Worm (Caenorhabditis elegans) whole organism, young adult: ENCODE results near the gene R05A10.7.
A peak's percentile ranks its signal among the peaks of the same experiment; 100 is the strongest.

Source experiments
- F37B4.10 ChIP-seq: fragments of 200-800 bp; sonication (Bioruptor generic); IDR thresholded peaks from 2 replicates; pipeline ENCODE4 v1.3.6; 2022; ENCODE audit warnings: missing genetic modification characterization, missing compliant biosample characterization
- akir-1 ChIP-seq: fragments of 200-800 bp; sonication (Bioruptor generic); optimal IDR thresholded peaks from 2 replicates; lab custom pipeline; 2018; ENCODE audit warnings: mild to moderate bottlenecking, missing genetic modification characterization, moderate library complexity, missing compliant biosample characterization
- ama-1 ChIP-seq, 3 experiments: fragments of 150-350 bp in 1 of 3; sonication (generic microtip) in 2 of 3; optimal IDR thresholded peaks; 2 replicates each; lab custom pipeline; 2014 to 2018; ENCODE audit warnings: missing biosample characterization in 2 of 3, missing genetic modification characterization in 2 of 3, missing genetic modification reagents in 2 of 3
- dpl-1 ChIP-seq: fragments of 150-350 bp; optimal IDR thresholded peaks from 2 replicates; lab custom pipeline; 2014; ENCODE audit warnings: missing biosample characterization, missing genetic modification reagents, missing genetic modification characterization
- hlh-12 ChIP-seq: sonication (generic microtip); optimal IDR thresholded peaks from 2 replicates; lab custom pipeline; 2016; ENCODE audit warnings: missing genetic modification characterization, missing compliant biosample characterization
- lag-1 ChIP-seq: fragments of 200-800 bp; sonication (Bioruptor generic); IDR thresholded peaks from 2 replicates; pipeline ENCODE4 v1.3.6; 2022; ENCODE audit warnings: missing genetic modification reagents, missing genetic modification characterization, missing compliant biosample characterization
- lir-1 ChIP-seq: fragments of 200-800 bp; sonication (Bioruptor generic); conservative IDR thresholded peaks from 2 replicates; pipeline ENCODE4 v1.3.6; 2022; ENCODE audit warnings: missing genetic modification reagents, missing genetic modification characterization, missing compliant biosample characterization
- lsy-27 ChIP-seq: sonication (generic microtip); optimal IDR thresholded peaks from 2 replicates; lab custom pipeline; 2017; ENCODE audit warnings: missing genetic modification characterization, mild to moderate bottlenecking, missing compliant biosample characterization, antibody characterized with exemption, missing genotype, borderline replicate concordance; ENCODE audit not compliant: insufficient read depth
- nfya-1 ChIP-seq: sonication (generic microtip); optimal IDR thresholded peaks from 2 replicates; lab custom pipeline; 2017; ENCODE audit warnings: antibody characterized with exemption, missing compliant biosample characterization, missing genetic modification characterization, borderline replicate concordance; ENCODE audit not compliant: insufficient read depth
- pha-4 ChIP-seq: fragments of 150-350 bp; sonication (generic microtip); optimal IDR thresholded peaks from 2 replicates; lab custom pipeline; 2014; ENCODE audit warnings: missing biosample characterization, missing genetic modification reagents, missing genetic modification characterization
- sptf-2 ChIP-seq: fragments of 200-800 bp; sonication (Bioruptor generic); optimal IDR thresholded peaks from 2 replicates; lab custom pipeline; 2018; ENCODE audit warnings: mild to moderate bottlenecking, missing genetic modification characterization, missing compliant biosample characterization
- tbx-9 ChIP-seq: sonication (generic microtip); optimal IDR thresholded peaks from 2 replicates; lab custom pipeline; 2016; ENCODE audit warnings: borderline replicate concordance, missing genetic modification characterization, inconsistent platforms, missing compliant biosample characterization
- ztf-22 ChIP-seq: fragments of 200-800 bp; sonication (Bioruptor generic); optimal IDR thresholded peaks from 2 replicates; lab custom pipeline; 2018; ENCODE audit warnings: mild to moderate bottlenecking, missing genetic modification characterization, moderate library complexity, missing compliant biosample characterization
- ztf-6 ChIP-seq: fragments of 200-800 bp; sonication (Bioruptor generic); IDR thresholded peaks from 2 replicates; pipeline ENCODE4 v1.3.6; 2022; ENCODE audit warnings: missing genetic modification reagents, missing genetic modification characterization, missing compliant biosample characterization

DNA sequence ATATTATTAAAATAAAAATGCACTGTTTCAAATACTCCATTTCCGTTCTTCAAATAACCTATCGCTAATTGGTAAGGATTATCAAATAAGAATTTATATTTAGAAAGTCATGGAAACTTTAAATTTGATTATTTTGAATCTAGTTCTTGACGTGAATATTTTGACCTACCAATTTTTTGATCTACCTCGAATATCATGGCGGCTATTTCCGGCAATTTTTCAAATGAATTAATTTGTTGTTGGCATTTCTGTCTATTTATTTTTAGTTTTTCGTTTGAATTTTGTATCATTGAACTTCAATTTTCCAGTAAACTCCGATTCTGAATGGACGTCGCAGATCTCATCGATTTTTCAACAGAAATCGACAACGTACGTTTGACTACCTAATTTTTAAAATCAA lies 40.5 kb upstream of the R05A10.7 start, which contains the start of gene F02H6.3:
- TF ChIP-seq F37B4.10 (GFP tag; lab: Robert Waterston, UW) (no peak), dpl-1 (GFP tag; lab: Kevin White, UChicago) (peak; percentile 17), akir-1 (GFP tag; lab: Kevin White, UChicago) (no peak), hlh-12 (tag; lab: Kevin White, UChicago) (no peak), pha-4 (tag; lab: Kevin White, UChicago) (no peak), tbx-9 (tag; lab: Kevin White, UChicago) (no peak), lsy-27 (no peak), ama-1 (optimal IDR thresholded peaks at IDR 0.05; lab: Kevin White, UChicago) (no peak), ama-1 (GFP tag; optimal IDR thresholded peaks at IDR 0.05; lab: Kevin White, UChicago) (no peak), nfya-1 (tag; lab: Kevin White, UChicago) (no peak), ztf-22 (GFP tag; lab: Kevin White, UChicago) (no peak), lag-1 (no peak), lir-1 (GFP tag; lab: Robert Waterston, UW) (no peak), ztf-6 (GFP tag; lab: Robert Waterston, UW) (no peak), sptf-2 (GFP tag; lab: Kevin White, UChicago) (no peak)
